Fruit fly (Drosophila melanogaster): ENCODE measurements around the gene bbg.

DNA sequence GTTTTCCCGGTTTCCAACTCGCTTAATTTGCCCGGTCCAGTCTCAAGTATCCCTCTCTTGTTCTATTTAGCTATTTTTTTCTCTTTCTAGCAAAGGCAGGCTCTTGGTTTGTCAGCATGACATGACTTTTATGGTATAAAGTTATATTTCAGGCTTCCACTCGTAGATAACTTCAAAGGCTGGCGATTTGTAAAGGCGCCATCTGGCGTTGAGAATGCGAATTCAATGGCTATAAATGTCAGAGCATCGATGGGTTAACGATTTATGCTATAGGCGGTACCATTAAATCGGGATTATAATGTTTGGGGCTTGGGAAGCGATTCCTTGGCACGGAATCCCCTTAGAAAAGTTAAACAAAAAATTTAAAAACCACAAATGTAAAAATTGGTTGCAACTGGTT, 170.6 kb downstream of the bbg start:
- no peak for TF ChIP-seq CG7045 (GFP tag; optimal IDR thresholded peaks at IDR 0.05)
- TF ChIP-seq CG11617 (GFP tag; optimal IDR thresholded peaks at IDR 0.05) = no peak
- TF ChIP-seq CG7101 (tag; optimal IDR thresholded peaks at IDR 0.05) = no peak
- TF ChIP-seq Mnt (GFP tag; optimal IDR thresholded peaks at IDR 0.05) = no peak
- no peak for TF ChIP-seq kay (GFP tag; ENCODE audit: borderline replicate concordance)
- TF ChIP-seq CG14711 (tag; optimal IDR thresholded peaks at IDR 0.05) = no peak
- TF ChIP-seq Crg-1 (GFP tag; optimal IDR thresholded peaks at IDR 0.05) = no peak
- TF ChIP-seq bab1 (GFP tag; optimal IDR thresholded peaks at IDR 0.05) = no peak
- TF ChIP-seq CG12768 (GFP tag; optimal IDR thresholded peaks at IDR 0.05) = no peak
- TF ChIP-seq cic (GFP tag; optimal IDR thresholded peaks at IDR 0.05) = no peak
